Worm (Caenorhabditis elegans): ENCODE measurements around the gene W02H5.2.

- no peak for TF ChIP-seq ceh-30 (tag; optimal IDR thresholded peaks at IDR 0.05)
- no peak for TF ChIP-seq lim-6 (tag; optimal IDR thresholded peaks at IDR 0.05)
Observed at ce11 chrV:2623765-2624164, 15.4 kb upstream of the W02H5.2 start.
